Fruit fly (Drosophila melanogaster): ENCODE measurements around the gene Gmd.

The Gmd gene

DNA sequence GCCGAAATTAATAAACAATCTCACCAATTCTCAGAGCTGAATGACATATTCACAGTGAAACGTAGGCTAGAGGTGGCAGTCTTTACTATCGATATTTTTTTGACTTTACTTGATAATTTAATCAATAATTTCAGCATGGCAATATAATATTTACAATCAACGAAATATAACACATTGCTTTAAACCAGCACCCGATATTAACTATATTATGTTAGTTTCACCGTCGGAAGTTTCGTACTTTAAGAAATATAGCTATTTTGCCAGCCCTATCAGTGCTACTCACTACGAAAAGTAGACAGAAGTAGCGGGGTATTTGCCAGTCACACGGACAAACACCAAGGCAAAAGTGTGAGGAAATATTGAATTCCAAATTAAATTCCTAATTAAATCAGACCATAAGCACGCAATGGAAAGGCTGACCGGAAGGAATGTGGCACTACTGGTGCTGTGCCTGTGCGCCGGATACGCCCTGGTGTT is 34.0 kb upstream of the Gmd start, which contains the start of the genes CG31917, Tfb5 and SelT (continued):
- TF ChIP-seq dmrt99B (tag; optimal IDR thresholded peaks at IDR 0.05): no peak
- TF ChIP-seq kah (GFP tag; optimal IDR thresholded peaks at IDR 0.05): no peak
- no peak for TF ChIP-seq CG6813 (GFP tag; optimal IDR thresholded peaks at IDR 0.05)
- no peak for TF ChIP-seq Oaz (GFP tag; IDR thresholded peaks at IDR 0.05)
- no peak for TF ChIP-seq chm (GFP tag; IDR thresholded peaks at IDR 0.05)
- no peak for TF ChIP-seq Tbp (GFP tag; optimal IDR thresholded peaks at IDR 0.05)
- no peak for TF ChIP-seq crc (GFP tag; optimal IDR thresholded peaks at IDR 0.05)
- TF ChIP-seq CG18764 (GFP tag; optimal IDR thresholded peaks at IDR 0.05): no peak
- no peak for TF ChIP-seq dati (GFP tag; IDR thresholded peaks at IDR 0.05)
- TF ChIP-seq gt (GFP tag; IDR thresholded peaks at IDR 0.05): no peak
- no peak for TF ChIP-seq CG5180 (GFP tag; optimal IDR thresholded peaks at IDR 0.05)
- TF ChIP-seq ttk (GFP tag; IDR thresholded peaks at IDR 0.05): no peak
- peak; percentile 10 for TF ChIP-seq Usf (GFP tag; optimal IDR thresholded peaks at IDR 0.05)
- TF ChIP-seq crp (GFP tag; optimal IDR thresholded peaks at IDR 0.05): no peak
- no peak for TF ChIP-seq CG3726 (GFP tag; IDR thresholded peaks at IDR 0.05)
- no peak for TF ChIP-seq CG13894 (tag; optimal IDR thresholded peaks at IDR 0.05)
- no peak for TF ChIP-seq D19A (tag; optimal IDR thresholded peaks at IDR 0.05)
- no peak for TF ChIP-seq CG14441 (GFP tag; IDR thresholded peaks at IDR 0.05)
- no peak for TF ChIP-seq CG14965 (GFP tag; optimal IDR thresholded peaks at IDR 0.05; ENCODE audit: borderline replicate concordance)
- TF ChIP-seq btn (GFP tag; optimal IDR thresholded peaks at IDR 0.05): no peak
- no peak for TF ChIP-seq sima (GFP tag; optimal IDR thresholded peaks at IDR 0.05)
- peak; percentile 79 for TF ChIP-seq unc-4 (GFP tag; IDR thresholded peaks at IDR 0.05; ENCODE audit: partially characterized antibody)
- no peak for TF ChIP-seq cas (GFP tag; IDR thresholded peaks at IDR 0.05)
- no peak for TF ChIP-seq CG6654 (GFP tag; optimal IDR thresholded peaks at IDR 0.05)
- no peak for TF ChIP-seq Opbp (GFP tag; IDR thresholded peaks at IDR 0.05; ENCODE audit: partially characterized antibody)
- peak; percentile 73 for TF ChIP-seq Hsf (GFP tag; optimal IDR thresholded peaks at IDR 0.05)
- no peak for TF ChIP-seq CG13123 (GFP tag; optimal IDR thresholded peaks at IDR 0.05)
- peak; percentile 59 for TF ChIP-seq HLH54F (GFP tag; optimal IDR thresholded peaks at IDR 0.05)
- no peak for TF ChIP-seq CG3281 (GFP tag; optimal IDR thresholded peaks at IDR 0.05)
- TF ChIP-seq CG1832 (GFP tag; optimal IDR thresholded peaks at IDR 0.05): no peak
- peak; percentile 30; the same call in 1 of the 2 replicates for TF ChIP-seq Atf6 (GFP tag; IDR thresholded peaks at IDR 0.05)
- peak; percentile 57; the same call in 2 of the 3 replicates for TF ChIP-seq CG6791 (GFP tag; IDR thresholded peaks at IDR 0.05; ENCODE audit: partially characterized antibody)
- TF ChIP-seq Meics (GFP tag; optimal IDR thresholded peaks at IDR 0.05): no peak
- TF ChIP-seq vfl (GFP tag; optimal IDR thresholded peaks at IDR 0.05): peak; percentile 58
- no peak for TF ChIP-seq tup (GFP tag; optimal IDR thresholded peaks at IDR 0.05)
- no peak for TF ChIP-seq CG10654 (GFP tag; optimal IDR thresholded peaks at IDR 0.05)
- no peak for TF ChIP-seq Optix (GFP tag; IDR thresholded peaks at IDR 0.05)
- no peak for TF ChIP-seq CG7357 (GFP tag; IDR thresholded peaks at IDR 0.05)
- TF ChIP-seq Nf-YC (tag; optimal IDR thresholded peaks at IDR 0.05): no peak
- no peak for TF ChIP-seq CG31365 (tag; optimal IDR thresholded peaks at IDR 0.05)
- peak; percentile 65 for TF ChIP-seq Ets97D (GFP tag; optimal IDR thresholded peaks at IDR 0.05)
- peak; percentile 60 for TF ChIP-seq CG15514 (GFP tag; optimal IDR thresholded peaks at IDR 0.05)
- peak; percentile 49 for TF ChIP-seq stwl (tag; optimal IDR thresholded peaks at IDR 0.05)
- TF ChIP-seq Atf-2 (GFP tag; optimal IDR thresholded peaks at IDR 0.05): peak; percentile 30
- no peak for TF ChIP-seq en (GFP tag; optimal IDR thresholded peaks at IDR 0.05)
- TF ChIP-seq phol (tag; optimal IDR thresholded peaks at IDR 0.05): peak; percentile 70
- TF ChIP-seq da (GFP tag; optimal IDR thresholded peaks at IDR 0.05): no peak
- no peak for TF ChIP-seq caup (GFP tag; optimal IDR thresholded peaks at IDR 0.05; ENCODE audit: severe bottlenecking)
- peak; percentile 5 for TF ChIP-seq CG4328 (GFP tag; optimal IDR thresholded peaks at IDR 0.05)
- TF ChIP-seq sr (GFP tag; IDR thresholded peaks at IDR 0.05): no peak
- peak; percentile 65 for TF ChIP-seq HLH4C (GFP tag; IDR thresholded peaks at IDR 0.05; ENCODE audit: partially characterized antibody)

All from whole organism, embryonic.